Fruit fly (Drosophila melanogaster): Measurements from ENCODE around the gene CG42394.
A peak's percentile ranks its signal among the peaks of the same experiment; 100 is the strongest.

CG42394 gene

DNA sequence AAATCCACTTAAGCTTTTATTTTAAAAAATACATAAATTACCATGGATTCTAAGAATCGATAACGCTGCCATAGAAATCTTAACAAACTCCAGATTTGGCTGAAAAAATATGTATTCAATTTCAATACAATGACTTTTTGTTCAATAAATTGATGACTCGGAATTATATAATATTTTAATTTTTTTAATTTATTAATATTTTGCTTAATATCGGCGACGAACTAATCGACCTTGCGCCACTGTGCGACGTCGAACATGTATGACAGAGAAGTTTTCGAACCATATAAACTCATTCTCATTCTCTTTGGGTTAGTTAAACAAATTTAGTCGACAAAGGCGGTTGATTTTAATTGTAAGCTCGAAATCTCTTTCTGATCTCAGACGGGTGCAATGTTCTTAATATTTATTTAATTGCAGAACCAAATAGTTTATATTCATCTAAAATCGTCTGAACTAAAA lies at the start of gene CG42394 (continued):
- peak; percentile 99 for TF ChIP-seq CG2712 (tag; optimal IDR thresholded peaks at IDR 0.05)
- TF ChIP-seq Lhr (GFP tag; optimal IDR thresholded peaks at IDR 0.05): peak; percentile 75
- TF ChIP-seq PHDP (tag; optimal IDR thresholded peaks at IDR 0.05): peak; percentile 95
- peak; percentile 88; the same call in 1 of the 3 replicates for TF ChIP-seq CG3726 (GFP tag; IDR thresholded peaks at IDR 0.05)
- TF ChIP-seq B-H1 (GFP tag; IDR thresholded peaks at IDR 0.05): peak; percentile 90
- TF ChIP-seq CG17186 (GFP tag; optimal IDR thresholded peaks at IDR 0.05): peak; percentile 31
- TF ChIP-seq CoRest (tag; optimal IDR thresholded peaks at IDR 0.05): peak; percentile 96
- peak; percentile 93 for TF ChIP-seq lmd (GFP tag; IDR thresholded peaks at IDR 0.05)
- TF ChIP-seq CG6175 (GFP tag; IDR thresholded peaks at IDR 0.05): peak; percentile 85
- peak; percentile 89 for TF ChIP-seq CG8765 (GFP tag; IDR thresholded peaks at IDR 0.05)
- TF ChIP-seq rib (GFP tag; IDR thresholded peaks at IDR 0.05): peak; percentile 90
- TF ChIP-seq insv (GFP tag; optimal IDR thresholded peaks at IDR 0.05): peak in 1 of 2 experiments; percentile 31
- peak; percentile 96 for TF ChIP-seq CG7271 (tag; optimal IDR thresholded peaks at IDR 0.05)
- TF ChIP-seq CG6854 (GFP tag; optimal IDR thresholded peaks at IDR 0.05): peak; percentile 97
- TF ChIP-seq CG31388 (GFP tag; optimal IDR thresholded peaks at IDR 0.05): peak; percentile 84
- no peak for TF ChIP-seq sc (optimal IDR thresholded peaks at IDR 0.05)
- TF ChIP-seq sc (GFP tag; optimal IDR thresholded peaks at IDR 0.05): peak; percentile 94
- TF ChIP-seq abd-A (tag; optimal IDR thresholded peaks at IDR 0.05): no peak
- peak; percentile 91 for TF ChIP-seq D19B (GFP tag; optimal IDR thresholded peaks at IDR 0.05)
- TF ChIP-seq kay (GFP tag; optimal IDR thresholded peaks at IDR 0.05): peak; percentile 85
- TF ChIP-seq dmrt11E (tag; optimal IDR thresholded peaks at IDR 0.05): peak; percentile 95
- TF ChIP-seq CG9797 (GFP tag; optimal IDR thresholded peaks at IDR 0.05): peak; percentile 25
- peak; percentile 90 for TF ChIP-seq CG4404 (GFP tag; IDR thresholded peaks at IDR 0.05)
- peak; percentile 92 for TF ChIP-seq CG7372 (GFP tag; IDR thresholded peaks at IDR 0.05)
- no peak for TF ChIP-seq ab (GFP tag; optimal IDR thresholded peaks at IDR 0.05)
- TF ChIP-seq CG42726 (GFP tag; IDR thresholded peaks at IDR 0.05; ENCODE audit: partially characterized antibody): peak; percentile 58; the same call in 1 of the 2 replicates
- peak; percentile 63 to 86 for TF ChIP-seq Pdp1 (GFP tag; optimal IDR thresholded peaks at IDR 0.05)
- TF ChIP-seq h (optimal IDR thresholded peaks at IDR 0.05): no peak
- TF ChIP-seq CG11456 (GFP tag; IDR thresholded peaks at IDR 0.05): peak; percentile 94
- TF ChIP-seq CG7963 (GFP tag; IDR thresholded peaks at IDR 0.05; ENCODE audit: partially characterized antibody): no peak
- peak; percentile 97 for TF ChIP-seq CG6813 (GFP tag; optimal IDR thresholded peaks at IDR 0.05)
- no peak for TF ChIP-seq CG12769 (tag; optimal IDR thresholded peaks at IDR 0.05)
- peak; percentile 98 for TF ChIP-seq nmo (GFP tag; optimal IDR thresholded peaks at IDR 0.05)
- peak; percentile 81 for TF ChIP-seq CG17612 (GFP tag; IDR thresholded peaks at IDR 0.05)
- 0 out of 4 replicates have a peak, but pooled peaks have one; percentile 43 for TF ChIP-seq Dll (GFP tag; IDR thresholded peaks at IDR 0.05; ENCODE audit: partially characterized antibody)
- peak; percentile 35 for TF ChIP-seq jumu (GFP tag; optimal IDR thresholded peaks at IDR 0.05)
- TF ChIP-seq exex (tag; optimal IDR thresholded peaks at IDR 0.05): peak; percentile 78
- peak; percentile 95 for TF ChIP-seq Six4 (GFP tag; optimal IDR thresholded peaks at IDR 0.05)
- TF ChIP-seq CrebB (tag; optimal IDR thresholded peaks at IDR 0.05): peak; percentile 79
- TF ChIP-seq CG13296 (GFP tag; optimal IDR thresholded peaks at IDR 0.05): peak; percentile 94
- peak; percentile 91 for TF ChIP-seq CG3407 (GFP tag; optimal IDR thresholded peaks at IDR 0.05)
- TF ChIP-seq ind (GFP tag; optimal IDR thresholded peaks at IDR 0.05): peak; percentile 88
- peak; percentile 93 for TF ChIP-seq otp (GFP tag; IDR thresholded peaks at IDR 0.05)
- no peak for TF ChIP-seq pzg (GFP tag; optimal IDR thresholded peaks at IDR 0.05)
- peak; percentile 85 for TF ChIP-seq Nf-YB (GFP tag; optimal IDR thresholded peaks at IDR 0.05)
- no peak for TF ChIP-seq ash1 (GFP tag; optimal IDR thresholded peaks at IDR 0.05)
- TF ChIP-seq crc (GFP tag; optimal IDR thresholded peaks at IDR 0.05): peak; percentile 54
- peak; percentile 83 for TF ChIP-seq CG9215 (GFP tag; IDR thresholded peaks at IDR 0.05)
- peak; percentile 97 for TF ChIP-seq CG14710 (tag; optimal IDR thresholded peaks at IDR 0.05)
- TF ChIP-seq Max (GFP tag; optimal IDR thresholded peaks at IDR 0.05): peak; percentile 96

Data from whole organism, embryonic.